Fruit fly (Drosophila melanogaster): Measurements from ENCODE around the gene Prx6a.
A peak's percentile ranks its signal among the peaks of the same experiment; 100 is the strongest.

Gene Prx6a

DNA sequence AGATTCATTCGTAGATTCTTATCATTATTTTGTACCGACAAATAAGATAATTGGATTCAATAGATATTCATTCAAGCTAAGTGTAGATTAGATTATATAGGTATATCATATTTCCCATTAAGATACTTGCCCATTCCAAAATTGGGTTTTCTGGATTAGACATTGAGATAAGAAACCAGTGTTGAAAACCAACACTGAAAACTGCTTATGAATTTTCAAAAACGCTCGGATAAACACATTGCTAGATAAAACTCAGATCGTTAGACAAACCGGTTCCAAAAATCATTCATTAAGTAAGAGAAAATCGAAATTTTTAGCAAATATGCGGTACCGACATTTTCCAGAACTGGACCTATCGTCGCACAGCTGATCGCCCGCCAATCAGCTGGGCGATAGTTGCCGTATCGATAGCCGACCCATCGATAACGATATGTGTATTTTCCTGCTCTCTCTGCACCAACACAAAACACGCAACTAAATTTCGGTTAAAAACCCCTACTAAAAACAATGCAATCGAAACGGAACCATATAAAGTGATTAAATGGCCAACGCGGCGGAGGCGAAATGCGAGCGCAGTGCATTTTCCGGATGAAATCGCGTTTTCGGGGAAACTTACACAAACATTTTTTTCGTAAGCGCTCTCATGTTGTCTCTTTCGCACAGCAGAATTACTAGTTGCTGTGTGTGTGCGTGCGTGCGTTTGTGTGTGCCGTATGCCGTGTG is 7.6 kb upstream of the Prx6a start, which contains the start of the genes NTPase and lilli (continued):
- peak; percentile 68 for TF ChIP-seq Hmx (GFP tag; optimal IDR thresholded peaks at IDR 0.05)
- no peak for TF ChIP-seq CG14667 (GFP tag; IDR thresholded peaks at IDR 0.05)
- TF ChIP-seq CG11456 (GFP tag; IDR thresholded peaks at IDR 0.05), result peak; percentile 69; the same call in 1 of the 3 replicates
- TF ChIP-seq CG2678 (tag; optimal IDR thresholded peaks at IDR 0.05), result no peak
- no peak for TF ChIP-seq gfzf (GFP tag; optimal IDR thresholded peaks at IDR 0.05)
- TF ChIP-seq Hand (GFP tag; optimal IDR thresholded peaks at IDR 0.05), result no peak
- TF ChIP-seq crp (GFP tag; optimal IDR thresholded peaks at IDR 0.05), result peak; percentile 98 to 99
- TF ChIP-seq Poxn (GFP tag; IDR thresholded peaks at IDR 0.05), result no peak
- TF ChIP-seq CG2712 (tag; optimal IDR thresholded peaks at IDR 0.05), result peak; percentile 15
- TF ChIP-seq Deaf1 (tag; optimal IDR thresholded peaks at IDR 0.05), result no peak
- peak; percentile 76 for TF ChIP-seq CG9609 (GFP tag; optimal IDR thresholded peaks at IDR 0.05)
- no peak for TF ChIP-seq CG8924 (tag; optimal IDR thresholded peaks at IDR 0.05)
- TF ChIP-seq CG4404 (GFP tag; IDR thresholded peaks at IDR 0.05), result peak; percentile 31; the same call in 1 of the 2 replicates
- TF ChIP-seq nerfin-2 (GFP tag; IDR thresholded peaks at IDR 0.05; ENCODE audit: partially characterized antibody), result peak; percentile 87
- TF ChIP-seq CG13424 (tag; optimal IDR thresholded peaks at IDR 0.05), result no peak
- peak; percentile 63 for TF ChIP-seq CG14441 (GFP tag; IDR thresholded peaks at IDR 0.05)
- TF ChIP-seq luna (GFP tag; optimal IDR thresholded peaks at IDR 0.05), result no peak
- TF ChIP-seq MBD-R2 (GFP tag; IDR thresholded peaks at IDR 0.05), result peak; percentile 34; the same call in 1 of the 2 replicates
- 0 out of 2 replicates have a peak, but pooled peaks have one; percentile 28 for TF ChIP-seq CG6689 (GFP tag; IDR thresholded peaks at IDR 0.05)
- TF ChIP-seq psq (GFP tag; optimal IDR thresholded peaks at IDR 0.05), result no peak
- TF ChIP-seq repo (GFP tag; optimal IDR thresholded peaks at IDR 0.05), result peak; percentile 64
- no peak for TF ChIP-seq CG15269 (tag; optimal IDR thresholded peaks at IDR 0.05)
- TF ChIP-seq CG6254 (GFP tag; optimal IDR thresholded peaks at IDR 0.05), result no peak
- TF ChIP-seq croc (GFP tag; conservative IDR thresholded peaks at IDR 0.05), result no peak
- TF ChIP-seq gro (GFP tag; optimal IDR thresholded peaks at IDR 0.05), result peak; percentile 18
- TF ChIP-seq seq (GFP tag; IDR thresholded peaks at IDR 0.05), result peak; percentile 34; the same call in 1 of the 2 replicates
- TF ChIP-seq Dp (GFP tag; optimal IDR thresholded peaks at IDR 0.05), result peak; percentile 11
- peak; percentile 49 for TF ChIP-seq unpg (GFP tag; optimal IDR thresholded peaks at IDR 0.05)
- TF ChIP-seq PHDP (tag; optimal IDR thresholded peaks at IDR 0.05), result peak; percentile 12
- no peak for TF ChIP-seq Dfd (GFP tag; optimal IDR thresholded peaks at IDR 0.05)
- no peak for TF ChIP-seq CG17912 (GFP tag; optimal IDR thresholded peaks at IDR 0.05)
- peak; percentile 65 to 67 for TF ChIP-seq chif (GFP tag; optimal IDR thresholded peaks at IDR 0.05)
- peak; percentile 49 for TF ChIP-seq btn (GFP tag; optimal IDR thresholded peaks at IDR 0.05)
- TF ChIP-seq CG6175 (GFP tag; IDR thresholded peaks at IDR 0.05), result 0 out of 3 replicates have a peak, but pooled peaks have one; percentile 19
- peak; percentile 29 for TF ChIP-seq pho (GFP tag; optimal IDR thresholded peaks at IDR 0.05)
- TF ChIP-seq ERR (GFP tag; optimal IDR thresholded peaks at IDR 0.05), result peak; percentile 74
- peak; percentile 74 for TF ChIP-seq shn (GFP tag; optimal IDR thresholded peaks at IDR 0.05)
- TF ChIP-seq CG5953 (GFP tag; IDR thresholded peaks at IDR 0.05), result no peak
- peak; percentile 70 for TF ChIP-seq CG10321 (GFP tag; IDR thresholded peaks at IDR 0.05)
- peak; percentile 44; the same call in 1 of the 2 replicates for TF ChIP-seq CG6272 (GFP tag; IDR thresholded peaks at IDR 0.05)
- peak; percentile 56 for TF ChIP-seq bcd (GFP tag; optimal IDR thresholded peaks at IDR 0.05)
- TF ChIP-seq chn (GFP tag; optimal IDR thresholded peaks at IDR 0.05), result peak; percentile 74
- TF ChIP-seq cas (GFP tag; IDR thresholded peaks at IDR 0.05), result peak; percentile 24; the same call in 1 of the 2 replicates
- TF ChIP-seq CG30020 (tag; optimal IDR thresholded peaks at IDR 0.05), result no peak
- TF ChIP-seq mld (GFP tag; IDR thresholded peaks at IDR 0.05; ENCODE audit: partially characterized antibody), result peak; percentile 85
- peak; percentile 98 for TF ChIP-seq CG8478 (optimal IDR thresholded peaks at IDR 0.05)
- peak; percentile 90 for TF ChIP-seq Doc3 (GFP tag; IDR thresholded peaks at IDR 0.05; ENCODE audit: partially characterized antibody)
- peak; percentile 27 for TF ChIP-seq Hr3 (GFP tag; optimal IDR thresholded peaks at IDR 0.05)
- TF ChIP-seq tgo (GFP tag; IDR thresholded peaks at IDR 0.05), result peak; percentile 36; the same call in 1 of the 3 replicates
- TF ChIP-seq Med (GFP tag), result peak; percentile 96
